Fruit fly (Drosophila melanogaster) whole organism, embryonic: ENCODE results near the gene CG14903.

Source experiments
- ATbp ChIP-seq: fragments of 200-800 bp; sonication (Bioruptor generic); optimal IDR thresholded peaks from 2 replicates; lab custom pipeline; 2017; ENCODE audit warnings: missing biosample characterization, mild to moderate bottlenecking, missing genetic modification characterization, missing genetic modification reagents
- CG11093 ChIP-seq: fragments of 200-800 bp; sonication (Bioruptor generic); IDR thresholded peaks from 3 replicates; pipeline ENCODE4 v1.3.6; 2022; ENCODE audit warnings: missing biosample characterization, missing genetic modification characterization
- CG11398 ChIP-seq: fragments of 200-800 bp; sonication (Bioruptor generic); optimal IDR thresholded peaks from 2 replicates; lab custom pipeline; 2016; ENCODE audit warnings: missing biosample characterization, missing genetic modification characterization
- CG13775 ChIP-seq: fragments of 200-800 bp; sonication (Bioruptor generic); optimal IDR thresholded peaks from 3 replicates; lab custom pipeline; 2017; ENCODE audit warnings: missing biosample characterization, mild to moderate bottlenecking, missing genetic modification characterization
- CG14050 ChIP-seq: fragments of 200-800 bp; sonication (Bioruptor generic); IDR thresholded peaks from 3 replicates; pipeline ENCODE4 v1.3.6; 2022; ENCODE audit warnings: missing biosample characterization, missing genetic modification characterization
- CG1529 ChIP-seq: fragments of 200-800 bp; sonication (Bioruptor generic); optimal IDR thresholded peaks from 3 replicates; lab custom pipeline; 2018; ENCODE audit warnings: missing biosample characterization, missing genetic modification characterization
- CG15514 ChIP-seq: fragments of 200-800 bp; sonication (Bioruptor generic); optimal IDR thresholded peaks from 3 replicates; lab custom pipeline; 2017; ENCODE audit warnings: missing biosample characterization, missing genetic modification characterization, mild to moderate bottlenecking, moderate library complexity, missing genetic modification reagents
- CG1792 ChIP-seq: fragments of 200-800 bp; sonication (Bioruptor generic); optimal IDR thresholded peaks from 2 replicates; lab custom pipeline; 2016; ENCODE audit warnings: missing biosample characterization, missing genetic modification characterization
- CG18599 ChIP-seq: fragments of 200-800 bp; sonication (Bioruptor generic); optimal IDR thresholded peaks from 3 replicates; lab custom pipeline; 2017; ENCODE audit warnings: missing biosample characterization, missing genetic modification characterization, mild to moderate bottlenecking, moderate library complexity, missing genetic modification reagents
- CG2712 ChIP-seq: fragments of 200-800 bp; optimal IDR thresholded peaks from 3 replicates; lab custom pipeline; 2019; ENCODE audit warnings: missing biosample characterization, mild to moderate bottlenecking, missing genetic modification characterization, moderate library complexity
- CG33213 ChIP-seq: fragments of 200-800 bp; sonication (Bioruptor generic); optimal IDR thresholded peaks from 3 replicates; lab custom pipeline; 2016; ENCODE audit warnings: missing biosample characterization, missing genetic modification characterization
- CG4328 ChIP-seq: fragments of 200-800 bp; sonication (Bioruptor generic); optimal IDR thresholded peaks from 3 replicates; lab custom pipeline; 2017; ENCODE audit warnings: missing biosample characterization, missing genetic modification reagents, missing genetic modification characterization
- CG6272 ChIP-seq: fragments of 200-800 bp; sonication (Bioruptor generic); IDR thresholded peaks from 2 replicates; pipeline ENCODE4 v1.3.6; 2022; ENCODE audit warnings: missing biosample characterization, missing genetic modification characterization
- CG8281 ChIP-seq: fragments of 200-800 bp; sonication (Bioruptor generic); optimal IDR thresholded peaks from 2 replicates; lab custom pipeline; 2018; ENCODE audit warnings: missing biosample characterization, mild to moderate bottlenecking, missing genetic modification characterization, moderate library complexity
- CG9437 ChIP-seq: fragments of 200-800 bp; sonication (Bioruptor generic); optimal IDR thresholded peaks from 2 replicates; lab custom pipeline; 2018; ENCODE audit warnings: missing biosample characterization, mild to moderate bottlenecking, missing genetic modification characterization
- CG9609 ChIP-seq: fragments of 200-800 bp; sonication (Bioruptor generic); optimal IDR thresholded peaks from 3 replicates; lab custom pipeline; 2016; ENCODE audit warnings: missing biosample characterization, missing genetic modification characterization
- CG9797 ChIP-seq: fragments of 200-800 bp; sonication (Bioruptor generic); optimal IDR thresholded peaks from 3 replicates; lab custom pipeline; 2018; ENCODE audit warnings: missing biosample characterization, mild to moderate bottlenecking, missing genetic modification characterization
- D ChIP-seq, 2 experiments: fragments of 200-800 bp in 1 of 2; fragments of >200 bp in 1 of 2; sonication (Bioruptor generic) in 1 of 2; optimal IDR thresholded peaks; 2 replicates in 1 of 2; 3 replicates in 1 of 2; lab custom pipeline; 2017; ENCODE audit warnings: mild to moderate bottlenecking in 1 of 2, missing biosample characterization in 1 of 2, missing genetic modification characterization in 1 of 2, missing genetic modification reagents in 1 of 2
- Ets65A ChIP-seq: fragments of 200-800 bp; sonication (Bioruptor generic); peaks from one replicate; lab custom pipeline; 2016; ENCODE audit warnings: missing biosample characterization, missing genetic modification characterization
- Jarid2 ChIP-seq: fragments of 200-800 bp; sonication (Bioruptor generic); optimal IDR thresholded peaks from 3 replicates; lab custom pipeline; 2017; ENCODE audit warnings: mild to moderate bottlenecking, missing biosample characterization, missing genetic modification reagents, missing genetic modification characterization
- Myb ChIP-seq: fragments of 200-800 bp; sonication (Bioruptor generic); optimal IDR thresholded peaks from 2 replicates; lab custom pipeline; 2016; ENCODE audit warnings: missing biosample characterization, missing genetic modification characterization
- NK7.1 ChIP-seq: fragments of 200-800 bp; sonication (Bioruptor generic); optimal IDR thresholded peaks from 3 replicates; lab custom pipeline; 2016; ENCODE audit warnings: missing biosample characterization, missing genetic modification characterization
- Nf-YA ChIP-seq: fragments of 200-800 bp; sonication (Bioruptor generic); IDR thresholded peaks from 2 replicates; pipeline ENCODE4 v1.3.6; 2022; ENCODE audit warnings: missing biosample characterization, missing genetic modification characterization
- Oli ChIP-seq: fragments of 200-800 bp; sonication (Bioruptor generic); optimal IDR thresholded peaks from 2 replicates; lab custom pipeline; 2018; ENCODE audit warnings: missing biosample characterization, mild to moderate bottlenecking, missing genetic modification characterization, moderate library complexity
- Opbp ChIP-seq: fragments of 200-800 bp; sonication (Bioruptor generic); IDR thresholded peaks from 3 replicates; pipeline ENCODE4 v1.3.6; 2022; ENCODE audit warnings: missing biosample characterization, missing genetic modification characterization; ENCODE audit not compliant: partially characterized antibody
- Poxn ChIP-seq: fragments of 200-800 bp; sonication (Bioruptor generic); IDR thresholded peaks from 2 replicates; pipeline ENCODE4 v1.3.6; 2022; ENCODE audit warnings: missing biosample characterization, missing genetic modification characterization
- Rx ChIP-seq: fragments of 200-800 bp; sonication (Bioruptor generic); IDR thresholded peaks from 2 replicates; pipeline ENCODE4 v1.3.6; 2022; ENCODE audit warnings: missing biosample characterization, missing genetic modification characterization
- Taf1 ChIP-seq: fragments of 200-800 bp; sonication (Bioruptor generic); IDR thresholded peaks from 2 replicates; pipeline ENCODE4 v1.3.6; 2022; ENCODE audit warnings: missing biosample characterization, missing genetic modification characterization
- Xbp1 ChIP-seq: fragments of 200-800 bp; sonication (Bioruptor generic); optimal IDR thresholded peaks from 3 replicates; lab custom pipeline; 2016; ENCODE audit warnings: missing biosample characterization, mild to moderate bottlenecking, missing genetic modification characterization
- Xrp1 ChIP-seq: fragments of 200-800 bp; sonication (Bioruptor generic); IDR thresholded peaks from 2 replicates; pipeline ENCODE4 v1.3.6; 2022; ENCODE audit warnings: missing biosample characterization, missing genetic modification characterization
- ac ChIP-seq: fragments of 200-800 bp; sonication (Bioruptor generic); optimal IDR thresholded peaks from 3 replicates; lab custom pipeline; 2017; ENCODE audit warnings: missing biosample characterization, mild to moderate bottlenecking, missing genetic modification characterization
- amos ChIP-seq: fragments of 200-800 bp; sonication (Bioruptor generic); IDR thresholded peaks from 2 replicates; pipeline ENCODE4 v1.3.6; 2022; ENCODE audit warnings: missing biosample characterization, missing genetic modification characterization; ENCODE audit not compliant: partially characterized antibody
- crp ChIP-seq, 2 experiments: fragments of 200-800 bp; sonication (Bioruptor generic); optimal IDR thresholded peaks; 2 replicates in 1 of 2; 3 replicates in 1 of 2; lab custom pipeline; 2017; ENCODE audit warnings: missing biosample characterization in 2 of 2, missing genetic modification characterization in 2 of 2, mild to moderate bottlenecking in 1 of 2, moderate library complexity in 1 of 2
- dmrt99B ChIP-seq: fragments of 200-800 bp; sonication (Bioruptor generic); optimal IDR thresholded peaks from 2 replicates; lab custom pipeline; 2018; ENCODE audit warnings: missing biosample characterization, mild to moderate bottlenecking, missing genetic modification characterization, moderate library complexity
- ems ChIP-seq: fragments of 200-800 bp; sonication (Bioruptor generic); optimal IDR thresholded peaks from 3 replicates; lab custom pipeline; 2016; ENCODE audit warnings: missing biosample characterization, missing genetic modification characterization
- grau ChIP-seq: fragments of 200-800 bp; optimal IDR thresholded peaks from 3 replicates; lab custom pipeline; 2019; ENCODE audit warnings: missing biosample characterization, mild to moderate bottlenecking, missing genetic modification characterization, moderate library complexity
- h ChIP-seq: fragments of >200 bp; optimal IDR thresholded peaks from 2 replicates; lab custom pipeline; 2017
- hkb ChIP-seq, 2 experiments: fragments of 200-800 bp in 1 of 2; fragments of >200 bp in 1 of 2; sonication (Bioruptor generic) in 1 of 2; IDR thresholded peaks in 1 of 2; optimal IDR thresholded peaks in 1 of 2; 2 replicates each; pipeline versions ENCODE4 v1.3.6 to Lab custom; 2017 to 2022; ENCODE audit warnings: missing biosample characterization in 1 of 2, missing genetic modification characterization in 1 of 2
- hth ChIP-seq: fragments of >200 bp; optimal IDR thresholded peaks from 2 replicates; lab custom pipeline; 2017; ENCODE audit warnings: inconsistent platforms
- insv ChIP-seq, 2 experiments: fragments of 200-800 bp; sonication (Bioruptor generic); optimal IDR thresholded peaks; 3 replicates each; lab custom pipeline; 2016 to 2018; ENCODE audit warnings: missing biosample characterization in 2 of 2, missing genetic modification characterization in 2 of 2
- ken ChIP-seq: fragments of 200-800 bp; sonication (Bioruptor generic); IDR thresholded peaks from 3 replicates; pipeline ENCODE4 v1.3.6; 2022; ENCODE audit warnings: missing biosample characterization, missing genetic modification characterization
- oc ChIP-seq: fragments of 200-800 bp; sonication (Bioruptor generic); optimal IDR thresholded peaks from 2 replicates; lab custom pipeline; 2018; ENCODE audit warnings: missing biosample characterization, mild to moderate bottlenecking, missing genetic modification characterization, moderate library complexity
- odd ChIP-seq: fragments of 200-800 bp; sonication (Bioruptor generic); optimal IDR thresholded peaks from 2 replicates; lab custom pipeline; 2017; ENCODE audit warnings: missing biosample characterization, mild to moderate bottlenecking, missing genetic modification characterization
- onecut ChIP-seq: fragments of 200-800 bp; sonication (Bioruptor generic); IDR thresholded peaks from 2 replicates; pipeline ENCODE4 v1.3.6; 2022; ENCODE audit warnings: missing biosample characterization, missing genetic modification characterization
- p53 ChIP-seq: fragments of 200-800 bp; sonication (Bioruptor generic); optimal IDR thresholded peaks from 2 replicates; lab custom pipeline; 2016; ENCODE audit warnings: missing biosample characterization, missing genetic modification characterization
- pho ChIP-seq: fragments of 200-800 bp; sonication (Bioruptor generic); optimal IDR thresholded peaks from 2 replicates; lab custom pipeline; 2016; ENCODE audit warnings: missing biosample characterization, missing genetic modification characterization
- pros ChIP-seq: fragments of 200-800 bp; sonication (Bioruptor generic); optimal IDR thresholded peaks from 3 replicates; lab custom pipeline; 2019; ENCODE audit warnings: missing biosample characterization, mild to moderate bottlenecking, missing genetic modification characterization, moderate library complexity
- ssp ChIP-seq: fragments of 200-800 bp; sonication (Bioruptor generic); IDR thresholded peaks from 2 replicates; pipeline ENCODE4 v1.3.6; 2022; ENCODE audit warnings: missing biosample characterization, missing genetic modification characterization
- wor ChIP-seq: fragments of 200-800 bp; sonication (Bioruptor generic); IDR thresholded peaks from 2 replicates; pipeline ENCODE4 v1.3.6; 2022; ENCODE audit warnings: missing biosample characterization, missing genetic modification characterization
- zfh1 ChIP-seq: fragments of 200-800 bp; sonication (Bioruptor generic); IDR thresholded peaks from 3 replicates; pipeline ENCODE4 v1.3.6; 2022; ENCODE audit warnings: missing biosample characterization, missing genetic modification characterization

Gene CG14903

DNA sequence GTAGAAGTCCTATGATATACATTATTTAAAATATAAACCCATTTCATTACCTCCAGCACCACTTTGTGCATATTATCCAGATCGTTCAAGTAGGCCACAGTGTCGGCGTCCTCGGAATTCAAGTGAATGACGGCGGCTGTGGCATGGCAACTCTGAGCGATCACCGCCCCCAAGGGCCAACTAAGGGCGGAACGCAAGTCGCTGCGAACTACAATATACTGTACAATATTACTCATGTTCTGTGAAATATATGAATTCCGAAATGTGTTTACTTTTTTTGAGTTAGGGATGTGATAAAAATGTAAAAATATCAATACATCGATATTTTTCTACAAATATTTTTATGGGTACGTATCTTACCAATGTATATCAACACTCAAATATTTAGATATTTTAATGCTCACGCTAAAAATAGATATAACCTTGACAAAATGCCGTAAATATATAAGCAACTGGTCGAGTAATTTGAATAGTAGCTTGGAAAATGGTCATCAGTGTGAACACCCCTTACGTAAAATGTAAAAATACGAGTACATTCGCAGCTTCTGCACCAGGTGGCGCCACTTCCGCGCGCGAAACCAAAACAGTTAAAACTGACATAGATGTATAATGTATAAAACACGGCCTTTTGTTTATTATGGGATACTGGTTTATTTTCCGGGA is at the start of gene CG14903 (continued):
- no peak for TF ChIP-seq Xrp1 (GFP tag; lab: Robert Waterston, UW)
- no peak for TF ChIP-seq CG11093 (GFP tag; lab: Robert Waterston, UW)
- TF ChIP-seq p53 (GFP tag; lab: Kevin White, UChicago), result no peak
- TF ChIP-seq oc (tag; lab: Kevin White, UChicago), result no peak
- no peak for TF ChIP-seq NK7.1 (GFP tag; lab: Kevin White, UChicago)
- no peak for TF ChIP-seq Oli (tag; lab: Kevin White, UChicago)
- TF ChIP-seq hth (lab: Kevin White, UChicago), result no peak
- no peak for TF ChIP-seq grau
- no peak for TF ChIP-seq CG1792 (GFP tag; lab: Kevin White, UChicago)
- no peak for TF ChIP-seq CG4328 (GFP tag; lab: Kevin White, UChicago)
- TF ChIP-seq CG6272 (GFP tag; lab: Robert Waterston, UW), result peak; percentile 30; the same call in 1 of the 2 replicates
- TF ChIP-seq Jarid2 (GFP tag; lab: Kevin White, UChicago), result peak; percentile 47
- no peak for TF ChIP-seq zfh1 (GFP tag; lab: Robert Waterston, UW)
- peak; percentile 50; the same call in 2 of the 3 replicates for TF ChIP-seq ken (GFP tag; lab: Robert Waterston, UW)
- TF ChIP-seq Myb (GFP tag; lab: Kevin White, UChicago), result peak; percentile 51
- TF ChIP-seq dmrt99B (tag; lab: Kevin White, UChicago), result no peak
- no peak for TF ChIP-seq D (optimal IDR thresholded peaks at IDR 0.05; lab: Kevin White, UChicago)
- no peak for TF ChIP-seq D (GFP tag; optimal IDR thresholded peaks at IDR 0.05; lab: Kevin White, UChicago)
- no peak for TF ChIP-seq CG14050
- no peak for TF ChIP-seq CG15514
- TF ChIP-seq CG18599 (GFP tag; lab: Kevin White, UChicago), result no peak
- TF ChIP-seq CG9797 (GFP tag; lab: Kevin White, UChicago), result peak; percentile 15
- no peak for TF ChIP-seq Taf1 (GFP tag; lab: Robert Waterston, UW)
- no peak for TF ChIP-seq crp (GFP tag; optimal IDR thresholded peaks at IDR 0.05; lab: Kevin White, UChicago)
- peak; percentile 81 for TF ChIP-seq Ets65A
- TF ChIP-seq CG2712 (tag; lab: Kevin White, UChicago), result peak; percentile 45
- TF ChIP-seq wor, result no peak
- TF ChIP-seq ATbp (GFP tag; lab: Kevin White, UChicago), result no peak
- no peak for TF ChIP-seq CG11398 (GFP tag; lab: Kevin White, UChicago)
- TF ChIP-seq pros (GFP tag; lab: Kevin White, UChicago), result no peak
- no peak for TF ChIP-seq Poxn (GFP tag; lab: Robert Waterston, UW)
- TF ChIP-seq CG33213 (GFP tag; lab: Kevin White, UChicago), result peak; percentile 30
- peak; percentile 27 for TF ChIP-seq pho
- no peak for TF ChIP-seq h
- peak; percentile 47 for TF ChIP-seq Xbp1
- no peak for TF ChIP-seq Nf-YA (GFP tag; lab: Robert Waterston, UW)
- TF ChIP-seq CG1529 (GFP tag; lab: Kevin White, UChicago), result no peak
- peak; percentile 21 for TF ChIP-seq CG13775
- no peak for TF ChIP-seq Rx (GFP tag; lab: Robert Waterston, UW)
- no peak for TF ChIP-seq CG9437 (GFP tag; lab: Kevin White, UChicago)
- TF ChIP-seq hkb (optimal IDR thresholded peaks at IDR 0.05; lab: Kevin White, UChicago), result peak; percentile 83
- no peak for TF ChIP-seq hkb (GFP tag; IDR thresholded peaks at IDR 0.05; lab: Robert Waterston, UW)
- TF ChIP-seq Opbp (GFP tag; lab: Robert Waterston, UW), result peak; percentile 56; the same call in 2 of the 3 replicates
- TF ChIP-seq CG8281 (tag; lab: Kevin White, UChicago), result no peak
- peak; percentile 71 for TF ChIP-seq ssp
- TF ChIP-seq ems, result no peak
- peak; percentile 44 for TF ChIP-seq CG9609 (GFP tag; lab: Kevin White, UChicago)
- peak in 1 of 2 experiments; percentile 40 for TF ChIP-seq insv (GFP tag; optimal IDR thresholded peaks at IDR 0.05; lab: Kevin White, UChicago)
- TF ChIP-seq onecut (GFP tag; lab: Robert Waterston, UW), result no peak
- TF ChIP-seq ac (GFP tag; lab: Kevin White, UChicago), result no peak
- peak; percentile 70 for TF ChIP-seq amos (GFP tag; lab: Robert Waterston, UW)
- no peak for TF ChIP-seq odd
